Fruit fly (Drosophila melanogaster) whole organism, embryonic: Measurements from ENCODE around the gene SclB.

Experiments used
- Aef1 ChIP-seq: fragments of 200-800 bp; sonication (Bioruptor generic); IDR thresholded peaks from 3 replicates; pipeline ENCODE4 v1.3.6; 2022; ENCODE audit warnings: missing biosample characterization, missing genetic modification characterization
- Asciz ChIP-seq: fragments of 200-800 bp; sonication (Bioruptor generic); optimal IDR thresholded peaks from 2 replicates; lab custom pipeline; 2017; ENCODE audit warnings: missing biosample characterization, mild to moderate bottlenecking, missing genetic modification characterization, missing genetic modification reagents
- Awh ChIP-seq: fragments of 200-800 bp; sonication (Bioruptor generic); IDR thresholded peaks from 2 replicates; pipeline ENCODE4, ENCODE4 v1.3.6; 2022; ENCODE audit warnings: missing biosample characterization, missing genetic modification characterization
- B-H1 ChIP-seq: fragments of 200-800 bp; sonication (Bioruptor generic); IDR thresholded peaks from 3 replicates; pipeline ENCODE4 v1.3.6; 2022; ENCODE audit warnings: missing biosample characterization, missing genetic modification characterization
- CG10209 ChIP-seq: fragments of 200-800 bp; sonication (Bioruptor generic); optimal IDR thresholded peaks from 3 replicates; lab custom pipeline; 2017; ENCODE audit warnings: missing biosample characterization, mild to moderate bottlenecking, missing genetic modification characterization, missing genetic modification reagents
- CG10366 ChIP-seq: fragments of 200-800 bp; sonication (Bioruptor generic); IDR thresholded peaks from 2 replicates; pipeline ENCODE4 v1.3.6; 2022; ENCODE audit warnings: missing biosample characterization, missing genetic modification characterization
- CG10959 ChIP-seq: fragments of 200-800 bp; sonication (Bioruptor generic); IDR thresholded peaks from 2 replicates; pipeline ENCODE4 v1.3.6; 2022; ENCODE audit warnings: missing biosample characterization, missing genetic modification characterization
- CG12219 ChIP-seq: fragments of 200-800 bp; sonication (Bioruptor generic); optimal IDR thresholded peaks from 3 replicates; lab custom pipeline; 2018; ENCODE audit warnings: missing biosample characterization, mild to moderate bottlenecking, missing genetic modification characterization
- CG13775 ChIP-seq: fragments of 200-800 bp; sonication (Bioruptor generic); optimal IDR thresholded peaks from 3 replicates; lab custom pipeline; 2017; ENCODE audit warnings: missing biosample characterization, mild to moderate bottlenecking, missing genetic modification characterization
- CG13894 ChIP-seq: fragments of 200-800 bp; sonication (Bioruptor generic); optimal IDR thresholded peaks from 3 replicates; lab custom pipeline; 2018; ENCODE audit warnings: missing biosample characterization, mild to moderate bottlenecking, missing genetic modification characterization, moderate library complexity
- CG14965 ChIP-seq: fragments of 200-800 bp; sonication (Bioruptor generic); optimal IDR thresholded peaks from 2 replicates; lab custom pipeline; 2016; ENCODE audit warnings: missing biosample characterization, missing genetic modification characterization, borderline replicate concordance
- CG1832 ChIP-seq: fragments of 200-800 bp; sonication (Bioruptor generic); optimal IDR thresholded peaks from 2 replicates; lab custom pipeline; 2017; ENCODE audit warnings: missing biosample characterization, mild to moderate bottlenecking, missing genetic modification characterization, inconsistent platforms
- CG32772 ChIP-seq: fragments of 200-800 bp; sonication (Bioruptor generic); IDR thresholded peaks from 2 replicates; pipeline ENCODE4 v1.3.6; 2022; ENCODE audit warnings: missing biosample characterization, missing genetic modification characterization
- CG42726 ChIP-seq: fragments of 200-800 bp; sonication (Bioruptor generic); IDR thresholded peaks from 2 replicates; pipeline ENCODE4 v1.3.6; 2022; ENCODE audit warnings: missing biosample characterization, missing genetic modification characterization; ENCODE audit not compliant: partially characterized antibody
- CG43689 ChIP-seq: fragments of 200-800 bp; sonication (Bioruptor generic); IDR thresholded peaks from 2 replicates; pipeline ENCODE4 v1.3.6; 2022; ENCODE audit warnings: missing biosample characterization, missing genetic modification characterization
- CG6765 ChIP-seq: fragments of 200-800 bp; sonication (Bioruptor generic); optimal IDR thresholded peaks from 3 replicates; lab custom pipeline; 2017; ENCODE audit warnings: missing biosample characterization, mild to moderate bottlenecking, missing genetic modification characterization
- CG7556 ChIP-seq: fragments of 200-800 bp; sonication (Bioruptor generic); optimal IDR thresholded peaks from 2 replicates; lab custom pipeline; 2017; ENCODE audit warnings: missing biosample characterization, mild to moderate bottlenecking, missing genetic modification characterization
- CG9727 ChIP-seq: fragments of 200-800 bp; sonication (Bioruptor generic); optimal IDR thresholded peaks from 3 replicates; lab custom pipeline; 2017; ENCODE audit warnings: missing biosample characterization, mild to moderate bottlenecking, missing genetic modification characterization
- CTCF ChIP-seq: fragments of 200-800 bp; sonication (Bioruptor generic); optimal IDR thresholded peaks from 2 replicates; lab custom pipeline; 2017; ENCODE audit warnings: missing biosample characterization, mild to moderate bottlenecking, missing genetic modification characterization, moderate library complexity
- Camta ChIP-seq: fragments of 200-800 bp; sonication (Bioruptor generic); optimal IDR thresholded peaks from 2 replicates; lab custom pipeline; 2016; ENCODE audit warnings: missing biosample characterization, missing genetic modification characterization
- CoRest ChIP-seq: fragments of 200-800 bp; sonication (Bioruptor generic); optimal IDR thresholded peaks from 3 replicates; lab custom pipeline; 2018; ENCODE audit warnings: missing biosample characterization, mild to moderate bottlenecking, missing genetic modification characterization, moderate library complexity
- CrebB ChIP-seq: fragments of 200-800 bp; sonication (Bioruptor generic); optimal IDR thresholded peaks from 3 replicates; lab custom pipeline; 2018; ENCODE audit warnings: missing biosample characterization, mild to moderate bottlenecking, missing genetic modification characterization
- D19A ChIP-seq: fragments of 200-800 bp; optimal IDR thresholded peaks from 3 replicates; lab custom pipeline; 2019; ENCODE audit warnings: missing biosample characterization, mild to moderate bottlenecking, missing genetic modification characterization, moderate library complexity
- ERR ChIP-seq: fragments of 200-800 bp; sonication (Bioruptor generic); optimal IDR thresholded peaks from 2 replicates; lab custom pipeline; 2016; ENCODE audit warnings: missing biosample characterization, missing genetic modification characterization
- Fer3 ChIP-seq: fragments of 200-800 bp; sonication (Bioruptor generic); optimal IDR thresholded peaks from 2 replicates; lab custom pipeline; 2018; ENCODE audit warnings: missing biosample characterization, mild to moderate bottlenecking, missing genetic modification characterization, moderate library complexity
- Gug ChIP-seq: fragments of 200-800 bp; sonication (Bioruptor generic); IDR thresholded peaks from 4 replicates; pipeline ENCODE4 v1.3.6; 2022; ENCODE audit warnings: missing biosample characterization, missing genetic modification characterization
- H2.0 ChIP-seq: fragments of 200-800 bp; sonication (Bioruptor generic); IDR thresholded peaks from 2 replicates; pipeline ENCODE4 v1.3.6; 2022; ENCODE audit warnings: missing biosample characterization, missing genetic modification characterization
- HmgD ChIP-seq: fragments of 200-800 bp; sonication (Bioruptor generic); optimal IDR thresholded peaks from 3 replicates; lab custom pipeline; 2016; ENCODE audit warnings: missing biosample characterization, missing genetic modification characterization
- Lhr ChIP-seq: fragments of 200-800 bp; sonication (Bioruptor generic); optimal IDR thresholded peaks from 3 replicates; lab custom pipeline; 2017; ENCODE audit warnings: mild to moderate bottlenecking, missing biosample characterization, missing genetic modification reagents, missing genetic modification characterization
- Med ChIP-seq: fragments of 200-800 bp; sonication (Bioruptor generic); peaks from one replicate; lab custom pipeline; 2016; ENCODE audit warnings: missing biosample characterization, missing genetic modification characterization, mild to moderate bottlenecking, inconsistent platforms, moderate library complexity
- Neu2 ChIP-seq: fragments of 200-800 bp; sonication (Bioruptor generic); optimal IDR thresholded peaks from 3 replicates; lab custom pipeline; 2016; ENCODE audit warnings: missing biosample characterization, missing genetic modification characterization, borderline replicate concordance
- Scr ChIP-seq: fragments of 200-800 bp; sonication (Bioruptor generic); IDR thresholded peaks from 2 replicates; pipeline ENCODE4 v1.3.6; 2022; ENCODE audit warnings: missing biosample characterization, missing genetic modification characterization; ENCODE audit not compliant: partially characterized antibody
- Side ChIP-seq: fragments of 200-800 bp; sonication (Bioruptor generic); optimal IDR thresholded peaks from 2 replicates; lab custom pipeline; 2016; ENCODE audit warnings: missing biosample characterization, missing genetic modification characterization
- Sox100B ChIP-seq: fragments of 200-800 bp; sonication (Bioruptor generic); optimal IDR thresholded peaks from 3 replicates; lab custom pipeline; 2018; ENCODE audit warnings: missing biosample characterization, mild to moderate bottlenecking, missing genetic modification characterization
- Sox102F ChIP-seq: fragments of 200-800 bp; sonication (Bioruptor generic); optimal IDR thresholded peaks from 2 replicates; lab custom pipeline; 2018; ENCODE audit warnings: missing biosample characterization, mild to moderate bottlenecking, missing genetic modification characterization, moderate library complexity
- Taf1 ChIP-seq: fragments of 200-800 bp; sonication (Bioruptor generic); IDR thresholded peaks from 2 replicates; pipeline ENCODE4 v1.3.6; 2022; ENCODE audit warnings: missing biosample characterization, missing genetic modification characterization
- Vsx1 ChIP-seq: fragments of 200-800 bp; sonication (Bioruptor generic); optimal IDR thresholded peaks from 2 replicates; lab custom pipeline; 2017; ENCODE audit warnings: missing biosample characterization, mild to moderate bottlenecking, missing genetic modification characterization, missing genetic modification reagents
- ac ChIP-seq: fragments of 200-800 bp; sonication (Bioruptor generic); optimal IDR thresholded peaks from 3 replicates; lab custom pipeline; 2017; ENCODE audit warnings: missing biosample characterization, mild to moderate bottlenecking, missing genetic modification characterization
- dm ChIP-seq: fragments of 200-800 bp; sonication (Bioruptor generic); optimal IDR thresholded peaks from 3 replicates; lab custom pipeline; 2016; ENCODE audit warnings: missing biosample characterization, missing genetic modification characterization
- esg ChIP-seq: fragments of 200-800 bp; sonication (Bioruptor generic); conservative IDR thresholded peaks from 2 replicates; pipeline ENCODE4 v1.3.6; 2022; ENCODE audit warnings: missing biosample characterization, missing genetic modification characterization
- fd96Cb ChIP-seq: fragments of 200-800 bp; sonication (Bioruptor generic); optimal IDR thresholded peaks from 2 replicates; lab custom pipeline; 2018; ENCODE audit warnings: missing biosample characterization, mild to moderate bottlenecking, missing genetic modification characterization, moderate library complexity
- gt ChIP-seq: fragments of 200-800 bp; sonication (Bioruptor generic); IDR thresholded peaks from 2 replicates; pipeline ENCODE4 v1.3.6; 2022; ENCODE audit warnings: missing biosample characterization, missing genetic modification characterization
- mld ChIP-seq: fragments of 200-800 bp; sonication (Bioruptor generic); IDR thresholded peaks from 3 replicates; pipeline ENCODE4 v1.3.6; 2022; ENCODE audit warnings: missing biosample characterization, missing genetic modification characterization; ENCODE audit not compliant: partially characterized antibody
- nerfin-1 ChIP-seq: fragments of 200-800 bp; sonication (Bioruptor generic); optimal IDR thresholded peaks from 3 replicates; lab custom pipeline; 2019; ENCODE audit warnings: missing biosample characterization, mild to moderate bottlenecking, missing genetic modification characterization, moderate library complexity
- phol ChIP-seq: fragments of 200-800 bp; sonication (Bioruptor generic); optimal IDR thresholded peaks from 3 replicates; lab custom pipeline; 2018; ENCODE audit warnings: missing biosample characterization, mild to moderate bottlenecking, missing genetic modification characterization, moderate library complexity
- sens ChIP-seq: fragments of 200-800 bp; sonication (Bioruptor generic); peaks from one replicate; lab custom pipeline; 2016; ENCODE audit warnings: missing biosample characterization, missing genetic modification characterization
- slbo ChIP-seq: fragments of 200-800 bp; sonication (Bioruptor generic); IDR thresholded peaks from 2 replicates; pipeline ENCODE4 v1.3.6; 2022; ENCODE audit warnings: missing biosample characterization, missing genetic modification characterization
- tin ChIP-seq: fragments of 200-800 bp; sonication (Bioruptor generic); optimal IDR thresholded peaks from 3 replicates; lab custom pipeline; 2016; ENCODE audit warnings: missing biosample characterization, missing genetic modification characterization
- tna ChIP-seq: fragments of 200-800 bp; sonication (Bioruptor generic); IDR thresholded peaks from 2 replicates; pipeline ENCODE4 v1.3.6; 2022; ENCODE audit warnings: missing biosample characterization, missing genetic modification characterization; ENCODE audit not compliant: partially characterized antibody
- vvl ChIP-seq: fragments of 200-800 bp; sonication (Bioruptor generic); IDR thresholded peaks from 2 replicates; pipeline ENCODE4 v1.3.6; 2022; ENCODE audit warnings: missing biosample characterization, missing genetic modification characterization
- zfh1 ChIP-seq: fragments of 200-800 bp; sonication (Bioruptor generic); IDR thresholded peaks from 3 replicates; pipeline ENCODE4 v1.3.6; 2022; ENCODE audit warnings: missing biosample characterization, missing genetic modification characterization

SclB gene

DNA sequence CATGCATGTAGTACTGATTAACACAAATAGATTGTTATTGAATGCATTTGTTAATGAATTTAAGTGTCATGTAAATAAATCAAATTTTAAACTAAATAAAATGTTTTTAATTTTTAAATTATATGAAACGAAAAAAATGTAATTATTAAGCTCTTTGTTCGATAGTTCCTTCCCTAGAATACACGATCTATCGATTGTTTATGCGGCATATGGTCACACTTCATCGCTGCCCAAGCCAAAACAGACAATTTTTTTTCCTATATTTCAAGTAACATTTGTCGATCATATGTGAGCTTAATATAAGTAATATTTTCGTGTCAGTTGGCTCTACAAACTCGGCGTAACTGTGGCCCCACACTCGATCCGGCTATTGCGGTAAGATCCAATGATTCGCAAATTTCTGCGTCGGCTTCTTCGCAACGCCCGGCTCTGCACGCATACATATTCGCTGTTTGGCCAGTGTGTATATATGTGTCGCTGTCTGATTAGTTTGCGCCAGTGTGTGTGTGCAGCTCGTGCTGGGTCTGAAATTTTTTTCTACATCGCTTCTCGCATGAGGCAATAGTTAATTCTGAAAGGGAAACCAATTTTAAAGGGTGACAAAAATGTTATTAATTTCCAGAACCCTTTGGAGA is 10.8 kb upstream of the SclB start, which contains the start of gene AspRS-m:
TSS of gene AspRS-m (plus strand) at position 207 of the 635 bp plus-strand sequence.
- TF ChIP-seq Scr (GFP tag; lab: Robert Waterston, UW) (peak; percentile 88), fd96Cb (tag; lab: Kevin White, UChicago) (peak; percentile 5), CG42726 (GFP tag; lab: Robert Waterston, UW) (peak; percentile 83; the same call in 1 of the 2 replicates), tin (peak; percentile 39), Med (GFP tag; lab: Kevin White, UChicago) (peak; percentile 75), mld (GFP tag; lab: Robert Waterston, UW) (peak; percentile 68; the same call in 2 of the 3 replicates), Neu2 (GFP tag; lab: Kevin White, UChicago) (no peak), CG10209 (GFP tag; lab: Kevin White, UChicago) (no peak), CoRest (tag; lab: Kevin White, UChicago) (peak; percentile 52), zfh1 (GFP tag; lab: Robert Waterston, UW) (no peak), gt (GFP tag; lab: Robert Waterston, UW) (no peak), Taf1 (no peak), CG43689 (GFP tag; lab: Robert Waterston, UW) (no peak), HmgD (no peak), Fer3 (no peak), CG12219 (GFP tag; lab: Kevin White, UChicago) (no peak), phol (tag; lab: Kevin White, UChicago) (no peak), Side (GFP tag; lab: Kevin White, UChicago) (no peak), CG7556 (GFP tag; lab: Kevin White, UChicago) (no peak), tna (GFP tag; lab: Robert Waterston, UW) (peak; percentile 77; the same call in 1 of the 2 replicates), CG32772 (peak; percentile 62; the same call in 1 of the 2 replicates), H2.0 (peak; percentile 20; the same call in 1 of the 2 replicates), CG10366 (no peak), dm (GFP tag; lab: Kevin White, UChicago) (peak; percentile 1), Awh (GFP tag; lab: Robert Waterston, UW) (no peak), Camta (no peak), CrebB (tag; lab: Kevin White, UChicago) (no peak), esg (no peak), CTCF (GFP tag; lab: Kevin White, UChicago) (no peak), CG13894 (tag; lab: Kevin White, UChicago) (no peak), CG1832 (GFP tag; lab: Kevin White, UChicago) (no peak), Lhr (peak; percentile 23), Vsx1 (GFP tag; lab: Kevin White, UChicago) (no peak), CG9727 (GFP tag; lab: Kevin White, UChicago) (peak; percentile 13), vvl (GFP tag; lab: Robert Waterston, UW) (no peak), slbo (peak; percentile 75), CG14965 (no peak), Aef1 (no peak), Gug (GFP tag; lab: Robert Waterston, UW) (no peak; the same call in 3 of the 4 replicates), ERR (GFP tag; lab: Kevin White, UChicago) (no peak), CG13775 (GFP tag; lab: Kevin White, UChicago) (peak; percentile 20), Asciz (GFP tag; lab: Kevin White, UChicago) (no peak), CG6765 (no peak), B-H1 (GFP tag; lab: Robert Waterston, UW) (no peak), D19A (tag; lab: Kevin White, UChicago) (no peak), Sox100B (GFP tag; lab: Kevin White, UChicago) (no peak), sens (no peak), nerfin-1 (peak; percentile 72), ac (GFP tag; lab: Kevin White, UChicago) (no peak), Sox102F (GFP tag; lab: Kevin White, UChicago) (no peak), CG10959 (GFP tag; lab: Robert Waterston, UW) (no peak)
